Fruit fly (Drosophila melanogaster): ENCODE data around the gene CG15646.

Gene CG15646

dm6 chrX:15696854-15697540, 26.2 kb upstream of the CG15646 start, which contains the start of gene CG8128 (continued):
- TF ChIP-seq mam (GFP tag; optimal IDR thresholded peaks at IDR 0.05) (peak; percentile 13), CG15479 (GFP tag; optimal IDR thresholded peaks at IDR 0.05) (peak; percentile 54), Sin3A (optimal IDR thresholded peaks at IDR 0.05) (peak; percentile 42), Hr39 (optimal IDR thresholded peaks at IDR 0.05) (no peak), slbo (GFP tag; IDR thresholded peaks at IDR 0.05) (peak; percentile 18; the same call in 1 of the 2 replicates), CG11504 (tag; optimal IDR thresholded peaks at IDR 0.05) (peak; percentile 2), amos (GFP tag; IDR thresholded peaks at IDR 0.05; ENCODE audit: partially characterized antibody) (no peak; the same call in 1 of the 2 replicates), CG8388 (GFP tag; optimal IDR thresholded peaks at IDR 0.05) (no peak), CG13424 (tag; optimal IDR thresholded peaks at IDR 0.05) (peak; percentile 28), Sry-δ (GFP tag; optimal IDR thresholded peaks at IDR 0.05) (peak; percentile 46), CG10462 (GFP tag; optimal IDR thresholded peaks at IDR 0.05) (no peak), CG4617 (GFP tag; optimal IDR thresholded peaks at IDR 0.05; ENCODE audit: borderline replicate concordance) (no peak), CG14710 (tag; optimal IDR thresholded peaks at IDR 0.05) (peak; percentile 24), sens (GFP tag) (peak; percentile 79), CG1603 (tag; optimal IDR thresholded peaks at IDR 0.05) (peak; percentile 42), CG32532 (GFP tag; IDR thresholded peaks at IDR 0.05) (peak; percentile 21; the same call in 1 of the 2 replicates), Mes4 (GFP tag; optimal IDR thresholded peaks at IDR 0.05) (no peak), otp (GFP tag; IDR thresholded peaks at IDR 0.05) (no peak), unc-4 (GFP tag; IDR thresholded peaks at IDR 0.05; ENCODE audit: partially characterized antibody) (no peak), CG8290 (GFP tag; optimal IDR thresholded peaks at IDR 0.05) (no peak), CG8290 (tag; optimal IDR thresholded peaks at IDR 0.05) (peak in 1 of 2 experiments; percentile 56), dan (GFP tag; IDR thresholded peaks at IDR 0.05) (no peak), CG15514 (GFP tag; optimal IDR thresholded peaks at IDR 0.05) (peak; percentile 64), Rfx (GFP tag; IDR thresholded peaks at IDR 0.05) (peak; percentile 7; the same call in 1 of the 2 replicates), twi (tag; optimal IDR thresholded peaks at IDR 0.05) (no peak), Hsf (GFP tag; optimal IDR thresholded peaks at IDR 0.05) (peak; percentile 3), CG12104 (GFP tag; optimal IDR thresholded peaks at IDR 0.05) (no peak), CG32767 (GFP tag; IDR thresholded peaks at IDR 0.05) (no peak), Pdp1 (GFP tag; optimal IDR thresholded peaks at IDR 0.05) (peak in 1 of 2 experiments; percentile 7), CG9727 (GFP tag; optimal IDR thresholded peaks at IDR 0.05) (no peak), dpn (GFP tag; optimal IDR thresholded peaks at IDR 0.05) (no peak), prd (optimal IDR thresholded peaks at IDR 0.05) (no peak), prd (GFP tag; IDR thresholded peaks at IDR 0.05) (0 out of 3 replicates have a peak, but pooled peaks have one; percentile 32), Aef1 (GFP tag; IDR thresholded peaks at IDR 0.05) (no peak), Ptx1 (GFP tag; IDR thresholded peaks at IDR 0.05) (0 out of 2 replicates have a peak, but pooled peaks have one; percentile 18), CG7963 (GFP tag; IDR thresholded peaks at IDR 0.05; ENCODE audit: partially characterized antibody) (no peak), CG10543 (GFP tag; optimal IDR thresholded peaks at IDR 0.05) (no peak), trh (GFP tag; optimal IDR thresholded peaks at IDR 0.05) (no peak), Side (GFP tag; optimal IDR thresholded peaks at IDR 0.05) (no peak), CG2120 (GFP tag; optimal IDR thresholded peaks at IDR 0.05) (peak; percentile 32), CG2199 (GFP tag; IDR thresholded peaks at IDR 0.05) (no peak), Ada2b (GFP tag; IDR thresholded peaks at IDR 0.05) (no peak), insv (GFP tag; optimal IDR thresholded peaks at IDR 0.05) (peak; percentile 91 to 98), Hmr (GFP tag; optimal IDR thresholded peaks at IDR 0.05) (no peak), CG11695 (GFP tag; IDR thresholded peaks at IDR 0.05) (no peak), fd102C (GFP tag; optimal IDR thresholded peaks at IDR 0.05) (no peak), sqz (GFP tag; optimal IDR thresholded peaks at IDR 0.05) (no peak), tll (GFP tag; optimal IDR thresholded peaks at IDR 0.05) (peak; percentile 26 to 88), Gsc (GFP tag; IDR thresholded peaks at IDR 0.05) (no peak), CG6689 (GFP tag; IDR thresholded peaks at IDR 0.05) (no peak), Lhr (GFP tag; optimal IDR thresholded peaks at IDR 0.05) (no peak)

Measured in whole organism, embryonic.